Worm (Caenorhabditis elegans): Measurements from ENCODE around the gene pat-9.

The pat-9 gene

ce11 chrX:16527815-16528214 is 8.9 kb upstream of the pat-9 start:
- no peak for TF ChIP-seq C38D4.7 (GFP tag; optimal IDR thresholded peaks at IDR 0.05)
- TF ChIP-seq ceh-18 (tag; optimal IDR thresholded peaks at IDR 0.05), result no peak
- TF ChIP-seq sdc-2 (tag; optimal IDR thresholded peaks at IDR 0.05), result no peak
- no peak for TF ChIP-seq elt-4 (tag; optimal IDR thresholded peaks at IDR 0.05)
- no peak for TF ChIP-seq hlh-6 (tag; optimal IDR thresholded peaks at IDR 0.05)
- TF ChIP-seq F13H6.1 (tag; optimal IDR thresholded peaks at IDR 0.05), result no peak
- TF ChIP-seq nhr-232 (tag; optimal IDR thresholded peaks at IDR 0.05), result no peak
- no peak for TF ChIP-seq ceh-31 (tag; optimal IDR thresholded peaks at IDR 0.05)
- no peak for TF ChIP-seq sox-4 (tag; optimal IDR thresholded peaks at IDR 0.05)
- no peak for TF ChIP-seq ahr-1 (tag; optimal IDR thresholded peaks at IDR 0.05)
- TF ChIP-seq hlh-30 (tag; optimal IDR thresholded peaks at IDR 0.05; ENCODE audit: insufficient read depth), result no peak
- no peak for TF ChIP-seq pqm-1 (tag; optimal IDR thresholded peaks at IDR 0.05)
- no peak for TF ChIP-seq ceh-45 (GFP tag; IDR thresholded peaks at IDR 0.05)
- no peak for TF ChIP-seq pax-1 (tag; optimal IDR thresholded peaks at IDR 0.05)
- TF ChIP-seq T23F11.4 (GFP tag; optimal IDR thresholded peaks at IDR 0.05), result no peak
- no peak for TF ChIP-seq ceh-14 (tag; optimal IDR thresholded peaks at IDR 0.05)
- TF ChIP-seq pag-3 (tag; optimal IDR thresholded peaks at IDR 0.05; ENCODE audit: borderline replicate concordance), result no peak
- no peak for TF ChIP-seq madf-2 (tag; optimal IDR thresholded peaks at IDR 0.05)
- no peak for TF ChIP-seq tbx-2 (tag; optimal IDR thresholded peaks at IDR 0.05)

- TF ChIP-seq lin-11 (tag; optimal IDR thresholded peaks at IDR 0.05) (no peak), pax-1 (tag; optimal IDR thresholded peaks at IDR 0.05) (no peak), pqm-1 (tag; optimal IDR thresholded peaks at IDR 0.05) (no peak)
Measured at ce11 chrX:16529937-16530336, 6.8 kb upstream of the pat-9 start.

- TF ChIP-seq sdc-2 (tag; optimal IDR thresholded peaks at IDR 0.05), result no peak
- TF ChIP-seq nhr-232 (tag; optimal IDR thresholded peaks at IDR 0.05), result no peak
- TF ChIP-seq hlh-8 (tag; optimal IDR thresholded peaks at IDR 0.05), result peak; percentile 29
Measured at ce11 chrX:16530455-16530854, 6.2 kb upstream of the pat-9 start.

ce11 chrX:16532513-16532912 is 4.2 kb upstream of the pat-9 start:
- no peak for TF ChIP-seq sox-2 (GFP tag; IDR thresholded peaks at IDR 0.05)
- no peak for TF ChIP-seq npax-4 (tag; optimal IDR thresholded peaks at IDR 0.05)
- no peak for TF ChIP-seq C08G9.2 (tag; optimal IDR thresholded peaks at IDR 0.05)
- no peak for TF ChIP-seq tbx-2 (tag; optimal IDR thresholded peaks at IDR 0.05)
- TF ChIP-seq pax-1 (tag; optimal IDR thresholded peaks at IDR 0.05), result no peak
- TF ChIP-seq Y22D7AL.16 (tag; optimal IDR thresholded peaks at IDR 0.05), result no peak
- no peak for TF ChIP-seq che-1 (tag; optimal IDR thresholded peaks at IDR 0.05)
- TF ChIP-seq sox-4 (tag; optimal IDR thresholded peaks at IDR 0.05), result no peak
- no peak for TF ChIP-seq tbx-7 (tag; optimal IDR thresholded peaks at IDR 0.05)
- no peak for TF ChIP-seq mec-3 (tag; optimal IDR thresholded peaks at IDR 0.05; ENCODE audit: borderline replicate concordance)
- no peak for TF ChIP-seq hlh-6 (tag; optimal IDR thresholded peaks at IDR 0.05)
- TF ChIP-seq K09A11.1 (tag; optimal IDR thresholded peaks at IDR 0.05; ENCODE audit: insufficient read depth), result no peak
- TF ChIP-seq ref-2 (tag; optimal IDR thresholded peaks at IDR 0.05), result no peak
- TF ChIP-seq zip-5 (tag; optimal IDR thresholded peaks at IDR 0.05), result no peak
- TF ChIP-seq ttx-3 (tag; optimal IDR thresholded peaks at IDR 0.05), result no peak
- TF ChIP-seq nhr-11 (tag; optimal IDR thresholded peaks at IDR 0.05), result no peak
- no peak for TF ChIP-seq K02D7.2 (tag; optimal IDR thresholded peaks at IDR 0.05)
- TF ChIP-seq elt-4 (tag; optimal IDR thresholded peaks at IDR 0.05), result no peak

- TF ChIP-seq npax-4 (tag; optimal IDR thresholded peaks at IDR 0.05), result no peak
- no peak for TF ChIP-seq pag-3 (tag; optimal IDR thresholded peaks at IDR 0.05; ENCODE audit: borderline replicate concordance)
Measured at ce11 chrX:16533860-16534259, 2.8 kb upstream of the pat-9 start.

Data from whole organism, late embryonic.